Fruit fly (Drosophila melanogaster): ENCODE measurements around the gene CG9222.

Gene CG9222

dm6 chr2L:6124815-6125214, 6.0 kb upstream of the CG9222 start, which contains the start of gene Arpc4 (continued):
- TF ChIP-seq Vsx2 (GFP tag; optimal IDR thresholded peaks at IDR 0.05; ENCODE audit: partially characterized antibody) (no peak), sage (GFP tag; optimal IDR thresholded peaks at IDR 0.05) (no peak), Hr78 (GFP tag; optimal IDR thresholded peaks at IDR 0.05) (no peak), tai (GFP tag; optimal IDR thresholded peaks at IDR 0.05) (no peak), fru (GFP tag; optimal IDR thresholded peaks at IDR 0.05) (peak; percentile 46), psq (GFP tag; optimal IDR thresholded peaks at IDR 0.05) (peak; percentile 29), pan (optimal IDR thresholded peaks at IDR 0.05) (no peak), Mio (GFP tag; optimal IDR thresholded peaks at IDR 0.05) (no peak), foxo (GFP tag; optimal IDR thresholded peaks at IDR 0.05) (peak in 1 of 2 experiments; percentile 56), N (GFP tag; optimal IDR thresholded peaks at IDR 0.05) (no peak)

- TF ChIP-seq rgr (GFP tag; optimal IDR thresholded peaks at IDR 0.05) (peak; percentile 10), Rel (GFP tag; optimal IDR thresholded peaks at IDR 0.05) (no peak), Rel (tag; optimal IDR thresholded peaks at IDR 0.05) (no peak), tai (GFP tag; optimal IDR thresholded peaks at IDR 0.05) (no peak), psq (GFP tag; optimal IDR thresholded peaks at IDR 0.05) (no peak)
Observed at dm6 chr2L:6127478-6127877, 3.3 kb upstream of the CG9222 start, which contains the start of gene WDR79. WDR79 (minus strand) TSS chr2L:6127775.

- no peak for TF ChIP-seq CG32264 (GFP tag; optimal IDR thresholded peaks at IDR 0.05)
- no peak for TF ChIP-seq Abd-B (GFP tag; optimal IDR thresholded peaks at IDR 0.05)
Observed at dm6 chr2L:6139082-6139481, 8.3 kb downstream of the CG9222 start, which contains the start of gene CG13991. CG13991 (plus strand) TSS chr2L:6139382.

dm6 chr2L:6151669-6152068, 20.8 kb downstream of the CG9222 start, which contains the start of gene Muc26B:
Muc26B (plus strand) TSS chr2L:6151969.
- TF ChIP-seq dmrt93B (GFP tag; optimal IDR thresholded peaks at IDR 0.05) (no peak), CG32264 (GFP tag; optimal IDR thresholded peaks at IDR 0.05) (no peak), Vsx2 (GFP tag; optimal IDR thresholded peaks at IDR 0.05; ENCODE audit: partially characterized antibody) (no peak), pan (optimal IDR thresholded peaks at IDR 0.05) (no peak), psq (GFP tag; optimal IDR thresholded peaks at IDR 0.05) (no peak), brk (GFP tag; optimal IDR thresholded peaks at IDR 0.05) (no peak), rgr (GFP tag; optimal IDR thresholded peaks at IDR 0.05) (no peak), br (GFP tag; optimal IDR thresholded peaks at IDR 0.05) (no peak), h (GFP tag; optimal IDR thresholded peaks at IDR 0.05) (no peak), HLH106 (tag; optimal IDR thresholded peaks at IDR 0.05) (no peak), dl (GFP tag; optimal IDR thresholded peaks at IDR 0.05; ENCODE audit: insufficient read depth in 1 of 2, partially characterized antibody in 2 of 2) (no peak), ey (GFP tag; optimal IDR thresholded peaks at IDR 0.05) (no peak), dsf (GFP tag; optimal IDR thresholded peaks at IDR 0.05; ENCODE audit: borderline replicate concordance) (no peak), tai (GFP tag; optimal IDR thresholded peaks at IDR 0.05) (no peak), GATAd (GFP tag; optimal IDR thresholded peaks at IDR 0.05) (no peak), Jra (GFP tag; optimal IDR thresholded peaks at IDR 0.05) (no peak), OdsH (GFP tag; optimal IDR thresholded peaks at IDR 0.05) (no peak), Hr83 (GFP tag; optimal IDR thresholded peaks at IDR 0.05; ENCODE audit: poor library complexity, severe bottlenecking) (no peak), Hr78 (GFP tag; optimal IDR thresholded peaks at IDR 0.05) (no peak)

dm6 chr2L:6155041-6155440, 24.2 kb downstream of the CG9222 start, which contains the start of gene CG31639:
CG31639 (minus strand) TSS chr2L:6155141.
- TF ChIP-seq ey (GFP tag; optimal IDR thresholded peaks at IDR 0.05), result no peak
- TF ChIP-seq Vsx2 (GFP tag; optimal IDR thresholded peaks at IDR 0.05; ENCODE audit: partially characterized antibody), result no peak
- no peak for TF ChIP-seq dmrt93B (GFP tag; optimal IDR thresholded peaks at IDR 0.05)
- TF ChIP-seq Myc (optimal IDR thresholded peaks at IDR 0.05), result no peak
- TF ChIP-seq Hr78 (GFP tag; optimal IDR thresholded peaks at IDR 0.05), result no peak
- TF ChIP-seq Jra (GFP tag; optimal IDR thresholded peaks at IDR 0.05), result no peak
- no peak for TF ChIP-seq CrebA (GFP tag; optimal IDR thresholded peaks at IDR 0.05; ENCODE audit: borderline replicate concordance)
- no peak for TF ChIP-seq rgr (GFP tag; optimal IDR thresholded peaks at IDR 0.05)
- no peak for TF ChIP-seq dsf (GFP tag; optimal IDR thresholded peaks at IDR 0.05; ENCODE audit: borderline replicate concordance)
- TF ChIP-seq sv (GFP tag; optimal IDR thresholded peaks at IDR 0.05), result no peak
- TF ChIP-seq GATAd (GFP tag; optimal IDR thresholded peaks at IDR 0.05), result no peak
- no peak for TF ChIP-seq brk (GFP tag; optimal IDR thresholded peaks at IDR 0.05)
- TF ChIP-seq dl (GFP tag; optimal IDR thresholded peaks at IDR 0.05; ENCODE audit: insufficient read depth in 1 of 2, partially characterized antibody in 2 of 2), result no peak
